Worm (Caenorhabditis elegans) whole organism, L1 larva: ENCODE data around the gene C16C8.17.

Source experiments
- Y116A8C.19 ChIP-seq: sonication (generic microtip); optimal IDR thresholded peaks from 2 replicates; lab custom pipeline; 2016; ENCODE audit warnings: missing compliant biosample characterization, missing genetic modification characterization, borderline replicate concordance
- aha-1 ChIP-seq: fragments of 150-350 bp; optimal IDR thresholded peaks from 2 replicates; lab custom pipeline; 2014; ENCODE audit warnings: missing biosample characterization, missing genetic modification characterization
- blmp-1 ChIP-seq: fragments of 150-350 bp; optimal IDR thresholded peaks from 2 replicates; lab custom pipeline; 2014; ENCODE audit warnings: missing biosample characterization, missing genetic modification characterization
- ceh-63 ChIP-seq: fragments of 200-800 bp; sonication (Bioruptor generic); optimal IDR thresholded peaks from 2 replicates; lab custom pipeline; 2018; ENCODE audit warnings: mild to moderate bottlenecking, missing genetic modification characterization, missing compliant biosample characterization
- ceh-8 ChIP-seq: fragments of 200-800 bp; sonication (Bioruptor generic); optimal IDR thresholded peaks from 2 replicates; lab custom pipeline; 2018; ENCODE audit warnings: mild to moderate bottlenecking, missing genetic modification characterization, moderate library complexity, missing compliant biosample characterization
- ceh-90 ChIP-seq: sonication (generic microtip); optimal IDR thresholded peaks from 2 replicates; lab custom pipeline; 2016; ENCODE audit warnings: missing genetic modification characterization, missing compliant biosample characterization
- ces-1 ChIP-seq: fragments of 150-350 bp; optimal IDR thresholded peaks from 2 replicates; lab custom pipeline; 2014; ENCODE audit warnings: missing biosample characterization, missing genetic modification reagents, missing genetic modification characterization
- dsc-1 ChIP-seq: sonication (generic microtip); optimal IDR thresholded peaks from 2 replicates; lab custom pipeline; 2016; ENCODE audit warnings: mild to moderate bottlenecking, missing genetic modification characterization, missing compliant biosample characterization
- efl-3 ChIP-seq: fragments of 200-800 bp; sonication (Bioruptor generic); optimal IDR thresholded peaks from 2 replicates; lab custom pipeline; 2018; ENCODE audit warnings: mild to moderate bottlenecking, missing genetic modification characterization, missing compliant biosample characterization
- egl-27 ChIP-seq, 2 experiments: fragments of 150-350 bp in 1 of 2; sonication (generic microtip); optimal IDR thresholded peaks; 3 replicates each; lab custom pipeline; 2017 to 2018; ENCODE audit warnings: missing biosample characterization in 2 of 2, missing genetic modification characterization in 2 of 2, missing genetic modification reagents in 2 of 2
- elt-2 ChIP-seq: sonication (generic microtip); optimal IDR thresholded peaks from 2 replicates; lab custom pipeline; 2016; ENCODE audit warnings: missing genetic modification characterization, mild to moderate bottlenecking, inconsistent platforms, missing compliant biosample characterization, missing genetic modification reagents
- ets-5 ChIP-seq: fragments of 200-800 bp; sonication (Bioruptor generic); IDR thresholded peaks from 2 replicates; pipeline ENCODE4 v1.3.6; 2022; ENCODE audit warnings: missing genetic modification characterization, missing compliant biosample characterization
- fkh-10 ChIP-seq: sonication (generic microtip); optimal IDR thresholded peaks from 2 replicates; lab custom pipeline; 2017; ENCODE audit warnings: missing biosample characterization, missing genetic modification reagents, missing genetic modification characterization
- fkh-4 ChIP-seq: sonication (generic microtip); optimal IDR thresholded peaks from 2 replicates; lab custom pipeline; 2016; ENCODE audit warnings: missing compliant biosample characterization, missing genetic modification characterization, borderline replicate concordance
- fos-1 ChIP-seq: fragments of 150-350 bp; optimal IDR thresholded peaks from 2 replicates; lab custom pipeline; 2014; ENCODE audit warnings: missing biosample characterization, missing genetic modification characterization
- hlh-4 ChIP-seq: sonication (generic microtip); optimal IDR thresholded peaks from 2 replicates; lab custom pipeline; 2016; ENCODE audit warnings: mild to moderate bottlenecking, missing genetic modification characterization, missing compliant biosample characterization
- irx-1 ChIP-seq: sonication (generic microtip); optimal IDR thresholded peaks from 2 replicates; lab custom pipeline; 2016; ENCODE audit warnings: missing genetic modification characterization, missing compliant biosample characterization
- lin-13 ChIP-seq: fragments of 150-350 bp; optimal IDR thresholded peaks from 2 replicates; lab custom pipeline; 2014; ENCODE audit warnings: missing biosample characterization, missing genetic modification reagents, missing genetic modification characterization
- lin-14 ChIP-seq: fragments of 200-800 bp; sonication (Bioruptor generic); optimal IDR thresholded peaks from 2 replicates; lab custom pipeline; 2018; ENCODE audit warnings: mild to moderate bottlenecking, missing genetic modification characterization, moderate library complexity, missing compliant biosample characterization
- lin-35 ChIP-seq, 2 experiments: fragments of 150-350 bp; optimal IDR thresholded peaks; 2 replicates each; lab custom pipeline; 2014; ENCODE audit warnings: missing biosample characterization in 2 of 2, missing genetic modification characterization in 2 of 2, missing genetic modification reagents in 2 of 2
- lin-39 ChIP-seq: fragments of 150-350 bp; optimal IDR thresholded peaks from 2 replicates; lab custom pipeline; 2014; ENCODE audit warnings: missing biosample characterization, missing genetic modification reagents, missing genetic modification characterization
- lsy-2 ChIP-seq, 2 experiments: fragments of 150-350 bp; optimal IDR thresholded peaks; 2 replicates each; lab custom pipeline; 2014; ENCODE audit warnings: missing biosample characterization in 2 of 2, missing genetic modification characterization in 2 of 2
- mep-1 ChIP-seq: fragments of 150-350 bp; optimal IDR thresholded peaks from 2 replicates; lab custom pipeline; 2014; ENCODE audit warnings: missing biosample characterization, missing genetic modification characterization
- nhr-20 ChIP-seq: sonication (generic microtip); optimal IDR thresholded peaks from 2 replicates; lab custom pipeline; 2016; ENCODE audit warnings: mild to moderate bottlenecking, missing genetic modification characterization, missing compliant biosample characterization
- nhr-76 ChIP-seq: sonication (generic microtip); optimal IDR thresholded peaks from 2 replicates; lab custom pipeline; 2017; ENCODE audit warnings: missing biosample characterization, missing genetic modification characterization
- nhr-85 ChIP-seq: sonication (generic microtip); peaks from one replicate; lab custom pipeline; 2016; ENCODE audit warnings: missing genetic modification characterization, inconsistent platforms, missing compliant biosample characterization
- nhr-90 ChIP-seq: sonication (generic microtip); optimal IDR thresholded peaks from 2 replicates; lab custom pipeline; 2016; ENCODE audit warnings: mild to moderate bottlenecking, missing genetic modification characterization, missing compliant biosample characterization; ENCODE audit not compliant: poor library complexity
- snpc-4 ChIP-seq: fragments of 150-350 bp; optimal IDR thresholded peaks from 2 replicates; lab custom pipeline; 2014; ENCODE audit warnings: missing biosample characterization, missing genetic modification characterization
- snu-23 ChIP-seq: sonication (generic microtip); optimal IDR thresholded peaks from 2 replicates; lab custom pipeline; 2016; ENCODE audit warnings: missing genetic modification characterization, missing compliant biosample characterization
- sox-4 ChIP-seq: sonication (generic microtip); optimal IDR thresholded peaks from 2 replicates; lab custom pipeline; 2016; ENCODE audit warnings: missing genetic modification characterization, missing compliant biosample characterization
- swsn-7 ChIP-seq: sonication (generic microtip); optimal IDR thresholded peaks from 2 replicates; lab custom pipeline; 2016; ENCODE audit warnings: missing genetic modification characterization, missing compliant biosample characterization
- tbx-2 ChIP-seq: sonication (generic microtip); optimal IDR thresholded peaks from 2 replicates; lab custom pipeline; 2016; ENCODE audit warnings: missing genetic modification characterization, missing compliant biosample characterization
- tlp-1 ChIP-seq: fragments of 150-350 bp; optimal IDR thresholded peaks from 2 replicates; lab custom pipeline; 2014; ENCODE audit warnings: missing biosample characterization, missing genetic modification characterization
- unc-130 ChIP-seq: fragments of 150-350 bp; optimal IDR thresholded peaks from 2 replicates; lab custom pipeline; 2017; ENCODE audit warnings: missing biosample characterization, missing genetic modification characterization, inconsistent platforms
- unc-86 ChIP-seq: sonication (generic microtip); optimal IDR thresholded peaks from 2 replicates; lab custom pipeline; 2016; ENCODE audit warnings: missing genetic modification characterization, missing compliant biosample characterization
- unc-98 ChIP-seq: fragments of 200-800 bp; sonication (Bioruptor generic); IDR thresholded peaks from 2 replicates; pipeline ENCODE4 v1.3.6; 2022; ENCODE audit warnings: missing genetic modification characterization, missing compliant biosample characterization

Gene C16C8.17

DNA sequence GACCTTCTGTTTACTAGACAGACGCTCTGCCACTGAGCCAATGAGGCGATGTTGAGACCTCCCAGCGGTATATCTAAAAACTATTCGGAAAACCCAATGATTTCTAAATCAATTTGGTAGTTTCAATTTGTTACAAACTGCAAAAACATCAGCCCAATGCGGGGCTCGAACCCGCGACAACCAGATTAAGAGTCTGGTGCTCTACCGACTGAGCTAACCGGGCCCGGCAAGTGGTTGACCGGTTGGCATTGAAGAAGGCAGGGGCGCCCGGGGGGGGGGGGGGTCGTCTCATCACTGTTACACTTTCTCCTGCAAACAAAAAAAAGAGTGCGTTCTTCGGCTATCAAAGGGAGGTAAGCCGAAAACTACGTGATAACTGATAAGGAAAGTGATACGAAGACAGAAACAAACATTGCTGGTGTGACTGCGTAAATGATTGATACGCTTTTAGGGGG, 1.4 kb upstream of the C16C8.17 start (continued):
- TF ChIP-seq Y116A8C.19 (no peak), mep-1 (peak; percentile 16), dsc-1 (tag; lab: Kevin White, UChicago) (no peak), efl-3 (no peak)

- no peak for TF ChIP-seq lin-35 (GFP tag; optimal IDR thresholded peaks at IDR 0.05; lab: Kevin White, UChicago)
- no peak for TF ChIP-seq tbx-2 (tag; lab: Kevin White, UChicago)
- TF ChIP-seq sox-4 (tag; lab: Kevin White, UChicago), result no peak
- TF ChIP-seq snpc-4, result peak; percentile 59
- no peak for TF ChIP-seq ceh-8 (GFP tag; lab: Kevin White, UChicago)
- peak; percentile 57 for TF ChIP-seq tlp-1 (tag; lab: Kevin White, UChicago)
- peak; percentile 86 for TF ChIP-seq elt-2
- TF ChIP-seq unc-130, result no peak
- TF ChIP-seq dsc-1 (tag; lab: Kevin White, UChicago), result no peak
- no peak for TF ChIP-seq irx-1
- no peak for TF ChIP-seq nhr-85
- no peak for TF ChIP-seq swsn-7 (tag; lab: Kevin White, UChicago)
- no peak for TF ChIP-seq ceh-63 (GFP tag; lab: Kevin White, UChicago)
- TF ChIP-seq fos-1 (tag; lab: Kevin White, UChicago), result no peak
These were observed 586 bp upstream of the C16C8.17 start for ce11 chrII:3439842-3440640.

DNA sequence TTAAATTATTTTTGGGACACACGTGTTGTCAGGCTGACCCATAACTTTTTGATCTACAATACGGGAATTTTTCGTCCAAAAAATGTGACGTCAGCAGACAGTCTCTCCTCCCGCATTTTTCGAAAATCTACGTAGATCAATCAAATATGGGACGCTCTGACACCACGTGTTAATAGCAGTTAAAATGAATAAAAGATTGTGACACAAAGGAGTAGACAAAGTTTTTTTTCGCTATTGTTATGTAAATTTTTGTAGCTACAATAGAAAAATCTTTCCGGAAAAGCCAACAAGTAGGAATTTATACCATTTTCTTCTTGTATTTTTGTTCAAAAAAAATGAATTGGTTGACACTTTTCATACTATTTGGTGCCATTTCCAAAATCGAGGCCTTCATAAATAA, 750 bp downstream of the C16C8.17 start, which contains the start of gene C16C8.27:
Gene C16C8.27, plus strand, starts transcription at position 301 of the 400 bp plus-strand sequence.
- TF ChIP-seq fkh-10 (GFP tag; lab: Kevin White, UChicago), result no peak
- TF ChIP-seq nhr-85, result no peak
- TF ChIP-seq nhr-76 (tag; lab: Kevin White, UChicago), result no peak
- no peak for TF ChIP-seq snpc-4
- no peak for TF ChIP-seq lin-14 (GFP tag; lab: Kevin White, UChicago)
- no peak for TF ChIP-seq blmp-1 (tag; lab: Kevin White, UChicago)
- TF ChIP-seq lsy-2 (tag; optimal IDR thresholded peaks at IDR 0.05; lab: Kevin White, UChicago), result no peak
- TF ChIP-seq ces-1 (GFP tag; lab: Kevin White, UChicago), result no peak
- no peak for TF ChIP-seq lin-39 (tag; lab: Kevin White, UChicago)
- TF ChIP-seq hlh-4 (tag; lab: Kevin White, UChicago), result no peak
- no peak for TF ChIP-seq aha-1
- no peak for TF ChIP-seq nhr-90
- no peak for TF ChIP-seq unc-86
- no peak for TF ChIP-seq snu-23
- TF ChIP-seq egl-27 (tag; optimal IDR thresholded peaks at IDR 0.05; lab: Kevin White, UChicago), result no peak
- no peak for TF ChIP-seq elt-2
- TF ChIP-seq ets-5, result no peak

ce11 chrII:3443154-3443553, 2.5 kb downstream of the C16C8.17 start, which contains the start of gene C16C8.22:
TSS of gene C16C8.22 (minus strand) at chrII:3443254.
- TF ChIP-seq lin-13, result no peak
- TF ChIP-seq fkh-4 (tag; lab: Kevin White, UChicago), result no peak
- no peak for TF ChIP-seq fkh-10 (GFP tag; lab: Kevin White, UChicago)
- TF ChIP-seq unc-98 (GFP tag; lab: Robert Waterston, UW), result no peak
- no peak for TF ChIP-seq nhr-20 (tag; lab: Kevin White, UChicago)
- no peak for TF ChIP-seq tbx-2 (tag; lab: Kevin White, UChicago)
- no peak for TF ChIP-seq aha-1
- TF ChIP-seq ceh-90 (tag; lab: Kevin White, UChicago), result no peak
- no peak for TF ChIP-seq swsn-7 (tag; lab: Kevin White, UChicago)
- no peak for TF ChIP-seq egl-27 (tag; optimal IDR thresholded peaks at IDR 0.05; lab: Kevin White, UChicago)
